Fruit fly (Drosophila melanogaster) whole organism, embryonic: ENCODE measurements around the gene WASp.

Experiments
- Atf3 ChIP-seq: fragments of 200-800 bp; sonication (Bioruptor generic); optimal IDR thresholded peaks from 3 replicates; lab custom pipeline; 2016; ENCODE audit warnings: missing biosample characterization, missing genetic modification characterization
- Blimp-1 ChIP-seq: fragments of 200-800 bp; sonication (Bioruptor generic); optimal IDR thresholded peaks from 3 replicates; lab custom pipeline; 2018; ENCODE audit warnings: missing biosample characterization, missing genetic modification characterization, mild to moderate bottlenecking, moderate library complexity, missing genetic modification reagents
- CG10654 ChIP-seq: fragments of 200-800 bp; sonication (Bioruptor generic); optimal IDR thresholded peaks from 2 replicates; lab custom pipeline; 2016; ENCODE audit warnings: missing biosample characterization, missing genetic modification characterization
- CG12071 ChIP-seq: fragments of 200-800 bp; sonication (Bioruptor generic); optimal IDR thresholded peaks from 3 replicates; lab custom pipeline; 2018; ENCODE audit warnings: missing biosample characterization, mild to moderate bottlenecking, missing genetic modification characterization
- CG1233 ChIP-seq: fragments of 200-800 bp; sonication (Bioruptor generic); optimal IDR thresholded peaks from 4 replicates; lab custom pipeline; 2018; ENCODE audit warnings: missing biosample characterization, mild to moderate bottlenecking, missing genetic modification characterization
- CG12744 ChIP-seq: fragments of 200-800 bp; sonication (Bioruptor generic); optimal IDR thresholded peaks from 2 replicates; lab custom pipeline; 2016; ENCODE audit warnings: missing biosample characterization, missing genetic modification characterization
- CG12769 ChIP-seq: fragments of 200-800 bp; sonication (Bioruptor generic); optimal IDR thresholded peaks from 2 replicates; lab custom pipeline; 2019; ENCODE audit warnings: missing biosample characterization, mild to moderate bottlenecking, missing genetic modification characterization, moderate library complexity
- CG13424 ChIP-seq: fragments of 200-800 bp; sonication (Bioruptor generic); optimal IDR thresholded peaks from 2 replicates; lab custom pipeline; 2019; ENCODE audit warnings: missing biosample characterization, mild to moderate bottlenecking, missing genetic modification characterization, moderate library complexity
- CG14860 ChIP-seq: fragments of 200-800 bp; sonication (Bioruptor generic); IDR thresholded peaks from 3 replicates; pipeline ENCODE4 v1.3.6; 2022; ENCODE audit warnings: missing biosample characterization, missing genetic modification characterization; ENCODE audit not compliant: partially characterized antibody
- CG1529 ChIP-seq: fragments of 200-800 bp; sonication (Bioruptor generic); optimal IDR thresholded peaks from 3 replicates; lab custom pipeline; 2018; ENCODE audit warnings: missing biosample characterization, missing genetic modification characterization
- CG15514 ChIP-seq: fragments of 200-800 bp; sonication (Bioruptor generic); optimal IDR thresholded peaks from 3 replicates; lab custom pipeline; 2017; ENCODE audit warnings: missing biosample characterization, missing genetic modification characterization, mild to moderate bottlenecking, moderate library complexity, missing genetic modification reagents
- CG17912 ChIP-seq: fragments of 200-800 bp; sonication (Bioruptor generic); optimal IDR thresholded peaks from 2 replicates; lab custom pipeline; 2018; ENCODE audit warnings: missing biosample characterization, mild to moderate bottlenecking, missing genetic modification characterization
- CG2120 ChIP-seq: fragments of 200-800 bp; sonication (Bioruptor generic); optimal IDR thresholded peaks from 3 replicates; lab custom pipeline; 2016; ENCODE audit warnings: missing biosample characterization, missing genetic modification characterization
- CG2678 ChIP-seq: fragments of 200-800 bp; sonication (Bioruptor generic); optimal IDR thresholded peaks from 3 replicates; lab custom pipeline; 2019; ENCODE audit warnings: missing biosample characterization, mild to moderate bottlenecking, missing genetic modification characterization, moderate library complexity
- CG30403 ChIP-seq: fragments of 200-800 bp; sonication (Bioruptor generic); optimal IDR thresholded peaks from 3 replicates; lab custom pipeline; 2016; ENCODE audit warnings: missing biosample characterization, missing genetic modification characterization
- CG32767 ChIP-seq: fragments of 200-800 bp; sonication (Bioruptor generic); IDR thresholded peaks from 2 replicates; pipeline ENCODE4 v1.3.6; 2022; ENCODE audit warnings: missing biosample characterization, missing genetic modification characterization
- CG6175 ChIP-seq: fragments of 200-800 bp; sonication (Bioruptor generic); IDR thresholded peaks from 3 replicates; pipeline ENCODE4 v1.3.6; 2022; ENCODE audit warnings: missing biosample characterization, missing genetic modification characterization
- CG7372 ChIP-seq: fragments of 200-800 bp; sonication (Bioruptor generic); IDR thresholded peaks from 2 replicates; pipeline ENCODE4 v1.3.6; 2022; ENCODE audit warnings: missing biosample characterization, missing genetic modification characterization
- CG8944 ChIP-seq: fragments of 200-800 bp; sonication (Bioruptor generic); optimal IDR thresholded peaks from 3 replicates; lab custom pipeline; 2016; ENCODE audit warnings: missing biosample characterization, missing genetic modification characterization
- Deaf1 ChIP-seq: fragments of 200-800 bp; optimal IDR thresholded peaks from 3 replicates; lab custom pipeline; 2019; ENCODE audit warnings: missing biosample characterization, mild to moderate bottlenecking, missing genetic modification characterization, moderate library complexity
- Dll ChIP-seq: fragments of 200-800 bp; sonication (Bioruptor generic); IDR thresholded peaks from 4 replicates; pipeline ENCODE4 v1.3.6; 2022; ENCODE audit warnings: missing biosample characterization, missing genetic modification characterization; ENCODE audit not compliant: partially characterized antibody
- E2f1 ChIP-seq: fragments of 200-800 bp; sonication (Bioruptor generic); IDR thresholded peaks from 2 replicates; pipeline ENCODE4 v1.3.6; 2022; ENCODE audit warnings: missing biosample characterization, missing genetic modification characterization
- Gsc ChIP-seq: fragments of 200-800 bp; sonication (Bioruptor generic); IDR thresholded peaks from 2 replicates; pipeline ENCODE4 v1.3.6; 2022; ENCODE audit warnings: missing biosample characterization, missing genetic modification characterization
- Gug ChIP-seq: fragments of 200-800 bp; sonication (Bioruptor generic); IDR thresholded peaks from 4 replicates; pipeline ENCODE4 v1.3.6; 2022; ENCODE audit warnings: missing biosample characterization, missing genetic modification characterization
- Hmx ChIP-seq: fragments of 200-800 bp; sonication (Bioruptor generic); optimal IDR thresholded peaks from 2 replicates; lab custom pipeline; 2016; ENCODE audit warnings: missing biosample characterization, missing genetic modification characterization
- Jarid2 ChIP-seq: fragments of 200-800 bp; sonication (Bioruptor generic); optimal IDR thresholded peaks from 3 replicates; lab custom pipeline; 2017; ENCODE audit warnings: mild to moderate bottlenecking, missing biosample characterization, missing genetic modification reagents, missing genetic modification characterization
- Med ChIP-seq: fragments of 200-800 bp; sonication (Bioruptor generic); peaks from one replicate; lab custom pipeline; 2016; ENCODE audit warnings: missing biosample characterization, missing genetic modification characterization, mild to moderate bottlenecking, inconsistent platforms, moderate library complexity
- Rfx ChIP-seq: fragments of 200-800 bp; sonication (Bioruptor generic); IDR thresholded peaks from 2 replicates; pipeline ENCODE4 v1.3.6; 2022; ENCODE audit warnings: missing biosample characterization, missing genetic modification characterization
- Scr ChIP-seq: fragments of 200-800 bp; sonication (Bioruptor generic); IDR thresholded peaks from 2 replicates; pipeline ENCODE4 v1.3.6; 2022; ENCODE audit warnings: missing biosample characterization, missing genetic modification characterization; ENCODE audit not compliant: partially characterized antibody
- Side ChIP-seq: fragments of 200-800 bp; sonication (Bioruptor generic); optimal IDR thresholded peaks from 2 replicates; lab custom pipeline; 2016; ENCODE audit warnings: missing biosample characterization, missing genetic modification characterization
- Stat92E ChIP-seq, 3 experiments: fragments of >200 bp in 2 of 3; fragments of 200-800 bp in 1 of 3; sonication (Bioruptor generic) in 1 of 3; optimal IDR thresholded peaks; 2 replicates each; lab custom pipeline; 2017 to 2019; ENCODE audit warnings: missing biosample characterization in 3 of 3, missing genetic modification characterization in 3 of 3, mild to moderate bottlenecking in 1 of 3, moderate library complexity in 1 of 3
- Trl ChIP-seq, 3 experiments: fragments of >200 bp in 2 of 3; fragments of 200-800 bp in 1 of 3; sonication (Bioruptor generic) in 1 of 3; optimal IDR thresholded peaks; 2 replicates in 1 of 3; 3 replicates in 2 of 3; lab custom pipeline; 2016 to 2017; ENCODE audit warnings: missing biosample characterization in 1 of 3, missing genetic modification characterization in 1 of 3
- al ChIP-seq: fragments of 200-800 bp; sonication (Bioruptor generic); IDR thresholded peaks from 2 replicates; pipeline ENCODE4 v1.3.6; 2022; ENCODE audit warnings: missing biosample characterization, missing genetic modification characterization
- chm ChIP-seq: fragments of 200-800 bp; sonication (Bioruptor generic); IDR thresholded peaks from 2 replicates; pipeline ENCODE4 v1.3.6; 2022; ENCODE audit warnings: missing biosample characterization, missing genetic modification characterization
- dysf ChIP-seq: fragments of 200-800 bp; sonication (Bioruptor generic); IDR thresholded peaks from 3 replicates; pipeline ENCODE4 v1.3.6; 2022; ENCODE audit warnings: missing biosample characterization, missing genetic modification characterization
- eyg ChIP-seq: fragments of 200-800 bp; sonication (Bioruptor generic); optimal IDR thresholded peaks from 3 replicates; lab custom pipeline; 2016; ENCODE audit warnings: missing biosample characterization, missing genetic modification characterization
- fd102C ChIP-seq: fragments of 200-800 bp; sonication (Bioruptor generic); optimal IDR thresholded peaks from 2 replicates; lab custom pipeline; 2018; ENCODE audit warnings: missing biosample characterization, mild to moderate bottlenecking, missing genetic modification characterization, moderate library complexity
- gcm ChIP-seq: fragments of 200-800 bp; sonication (Bioruptor generic); optimal IDR thresholded peaks from 2 replicates; lab custom pipeline; 2019; ENCODE audit warnings: missing biosample characterization, mild to moderate bottlenecking, missing genetic modification characterization, moderate library complexity
- hbn ChIP-seq: fragments of 200-800 bp; sonication (Bioruptor generic); IDR thresholded peaks from 2 replicates; pipeline ENCODE4 v1.3.6; 2022; ENCODE audit warnings: missing biosample characterization, missing genetic modification characterization; ENCODE audit not compliant: partially characterized antibody
- her ChIP-seq: fragments of 200-800 bp; sonication (Bioruptor generic); optimal IDR thresholded peaks from 2 replicates; lab custom pipeline; 2016; ENCODE audit warnings: missing biosample characterization, missing genetic modification characterization
- inv ChIP-seq: fragments of 200-800 bp; sonication (Bioruptor generic); IDR thresholded peaks from 2 replicates; pipeline ENCODE4 v1.3.6; 2022; ENCODE audit warnings: missing biosample characterization, missing genetic modification characterization; ENCODE audit not compliant: partially characterized antibody
- maf-S ChIP-seq: fragments of 200-800 bp; sonication (Bioruptor generic); optimal IDR thresholded peaks from 2 replicates; lab custom pipeline; 2016; ENCODE audit warnings: missing biosample characterization, missing genetic modification characterization
- phol ChIP-seq: fragments of 200-800 bp; sonication (Bioruptor generic); optimal IDR thresholded peaks from 3 replicates; lab custom pipeline; 2018; ENCODE audit warnings: missing biosample characterization, mild to moderate bottlenecking, missing genetic modification characterization, moderate library complexity
- row ChIP-seq: fragments of 200-800 bp; sonication (Bioruptor generic); IDR thresholded peaks from 3 replicates; pipeline ENCODE4 v1.3.6; 2022; ENCODE audit warnings: missing biosample characterization, missing genetic modification characterization
- sd ChIP-seq: fragments of 200-800 bp; sonication (Bioruptor generic); optimal IDR thresholded peaks from 3 replicates; lab custom pipeline; 2018; ENCODE audit warnings: missing biosample characterization, mild to moderate bottlenecking, missing genetic modification characterization, moderate library complexity
- sqz ChIP-seq: fragments of 200-800 bp; sonication (Bioruptor generic); optimal IDR thresholded peaks from 3 replicates; lab custom pipeline; 2018; ENCODE audit warnings: missing biosample characterization, mild to moderate bottlenecking, missing genetic modification characterization
- ttk ChIP-seq: fragments of 200-800 bp; sonication (Bioruptor generic); IDR thresholded peaks from 2 replicates; pipeline ENCODE4 v2.1.2; 2022; ENCODE audit warnings: missing biosample characterization, missing genetic modification characterization
- unc-4 ChIP-seq: fragments of 200-800 bp; sonication (Bioruptor generic); IDR thresholded peaks from 2 replicates; pipeline ENCODE4 v1.3.6; 2022; ENCODE audit warnings: missing biosample characterization, missing genetic modification characterization; ENCODE audit not compliant: partially characterized antibody

Gene WASp

dm6 chr3R:28861309-28862157 lies 29.7 kb upstream of the WASp start (continued):
- TF ChIP-seq CG10654 (GFP tag; lab: Kevin White, UChicago), result no peak
- TF ChIP-seq CG2120 (GFP tag; lab: Kevin White, UChicago), result no peak
- peak; percentile 97 for TF ChIP-seq CG15514 (GFP tag; lab: Kevin White, UChicago)
- TF ChIP-seq row (GFP tag; lab: Robert Waterston, UW), result no peak
- TF ChIP-seq hbn (GFP tag; lab: Robert Waterston, UW), result 0 out of 2 replicates have a peak, but pooled peaks have one; percentile 29
- no peak for TF ChIP-seq al (GFP tag; lab: Robert Waterston, UW)
- TF ChIP-seq E2f1 (GFP tag; lab: Robert Waterston, UW), result no peak
- TF ChIP-seq Blimp-1 (GFP tag; lab: Kevin White, UChicago), result no peak
- TF ChIP-seq dysf (GFP tag; lab: Robert Waterston, UW), result no peak
- TF ChIP-seq sqz (GFP tag; lab: Kevin White, UChicago), result no peak
- TF ChIP-seq unc-4, result 0 out of 2 replicates have a peak, but pooled peaks have one; percentile 36
- TF ChIP-seq CG2678 (tag; lab: Kevin White, UChicago), result no peak
- TF ChIP-seq her (GFP tag; lab: Kevin White, UChicago), result no peak
- TF ChIP-seq CG6175 (GFP tag; lab: Robert Waterston, UW), result peak; percentile 73; the same call in 2 of the 3 replicates
- peak; percentile 94 to 99 for TF ChIP-seq Trl (optimal IDR thresholded peaks at IDR 0.05; lab: Kevin White, UChicago)
- peak; percentile 8 for TF ChIP-seq Trl (GFP tag; optimal IDR thresholded peaks at IDR 0.05; lab: Kevin White, UChicago)
- TF ChIP-seq Jarid2 (GFP tag; lab: Kevin White, UChicago), result peak; percentile 19
- no peak for TF ChIP-seq Side
- TF ChIP-seq CG12071 (GFP tag; lab: Kevin White, UChicago), result no peak
- TF ChIP-seq Hmx (GFP tag; lab: Kevin White, UChicago), result no peak
- TF ChIP-seq eyg (GFP tag; lab: Kevin White, UChicago), result no peak
- no peak for TF ChIP-seq Dll
- TF ChIP-seq Scr (GFP tag; lab: Robert Waterston, UW), result peak; percentile 30; the same call in 1 of the 2 replicates
- no peak for TF ChIP-seq CG12744 (GFP tag; lab: Kevin White, UChicago)
- TF ChIP-seq maf-S (GFP tag; lab: Kevin White, UChicago), result no peak
- peak; percentile 64 for TF ChIP-seq Deaf1 (tag; lab: Kevin White, UChicago)
- no peak for TF ChIP-seq Gug (GFP tag; lab: Robert Waterston, UW)
- peak; percentile 2 for TF ChIP-seq Atf3
- TF ChIP-seq gcm (GFP tag; lab: Kevin White, UChicago), result peak; percentile 15
- TF ChIP-seq CG30403 (GFP tag; lab: Kevin White, UChicago), result no peak
- TF ChIP-seq CG13424 (tag; lab: Kevin White, UChicago), result no peak
- TF ChIP-seq CG32767 (GFP tag; lab: Robert Waterston, UW), result peak; percentile 23; the same call in 1 of the 2 replicates
- no peak for TF ChIP-seq Stat92E (GFP tag; optimal IDR thresholded peaks at IDR 0.05; lab: Kevin White, UChicago)
- peak; percentile 89 for TF ChIP-seq sd (tag; lab: Kevin White, UChicago)
- TF ChIP-seq CG14860 (GFP tag; lab: Robert Waterston, UW), result no peak
- no peak for TF ChIP-seq Rfx (GFP tag; lab: Robert Waterston, UW)
- TF ChIP-seq Gsc, result no peak
- no peak for TF ChIP-seq CG8944 (GFP tag; lab: Kevin White, UChicago)
- TF ChIP-seq phol (tag; lab: Kevin White, UChicago), result peak; percentile 16
- no peak for TF ChIP-seq CG7372 (GFP tag; lab: Robert Waterston, UW)
- TF ChIP-seq CG1529, result no peak
- no peak for TF ChIP-seq CG17912
- peak; percentile 95 for TF ChIP-seq CG12769 (tag; lab: Kevin White, UChicago)
- peak; percentile 69 for TF ChIP-seq Med (GFP tag; lab: Kevin White, UChicago)
- TF ChIP-seq fd102C (GFP tag; lab: Kevin White, UChicago), result no peak
- no peak for TF ChIP-seq inv (GFP tag; lab: Robert Waterston, UW)
- TF ChIP-seq ttk (GFP tag; lab: Robert Waterston, UW), result no peak
- TF ChIP-seq chm, result 0 out of 2 replicates have a peak, but pooled peaks have one; percentile 23
- TF ChIP-seq CG1233 (GFP tag; lab: Kevin White, UChicago), result no peak
